Worm (Caenorhabditis elegans) whole organism, L1 larva: Measurements from ENCODE around the gene C42C1.3.

Experiments used
- lin-15B ChIP-seq: fragments of 150-350 bp; sonication (generic microtip); optimal IDR thresholded peaks from 3 replicates; lab custom pipeline; 2014; ENCODE audit warnings: missing biosample characterization, missing genetic modification characterization
- lin-39 ChIP-seq: fragments of 150-350 bp; optimal IDR thresholded peaks from 2 replicates; lab custom pipeline; 2014; ENCODE audit warnings: missing biosample characterization, missing genetic modification reagents, missing genetic modification characterization

DNA sequence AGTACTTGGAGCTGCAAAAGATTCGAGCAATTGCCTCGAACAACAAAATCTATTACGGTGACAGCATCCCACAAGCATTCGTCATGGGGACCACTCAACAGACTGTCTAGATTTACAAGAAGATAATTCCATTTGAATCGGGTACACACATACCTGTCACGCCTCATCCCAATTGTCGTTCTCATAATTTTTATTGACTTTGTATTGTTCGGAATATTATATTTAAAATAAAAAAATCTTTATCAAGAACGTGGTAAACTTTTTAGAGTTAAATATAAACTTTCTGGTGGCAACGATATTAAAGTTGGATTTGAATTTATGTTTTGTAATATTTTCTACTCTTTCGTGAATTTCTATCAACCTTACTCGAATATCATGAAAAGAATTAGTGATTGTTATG is 18.9 kb upstream of the C42C1.3 start, which contains the start of gene C42C1.9:
- TF ChIP-seq lin-39 (tag; lab: Kevin White, UChicago) (no peak), lin-15B (tag; lab: Kevin White, UChicago) (no peak)
